Fruit fly (Drosophila melanogaster) whole organism, wandering third instar larva: ENCODE measurements around the gene CG33795.

Source experiments
- Abd-B ChIP-seq: fragments of >200 bp; optimal IDR thresholded peaks from 2 replicates; lab custom pipeline; 2017; ENCODE audit warnings: missing biosample characterization, missing genetic modification characterization
- CG32264 ChIP-seq: fragments of 200-800 bp; sonication (Bioruptor generic); optimal IDR thresholded peaks from 2 replicates; lab custom pipeline; 2016; ENCODE audit warnings: missing biosample characterization, missing genetic modification characterization
- CrebA ChIP-seq: fragments of 200-800 bp; sonication (Bioruptor generic); optimal IDR thresholded peaks from 2 replicates; lab custom pipeline; 2016; ENCODE audit warnings: missing biosample characterization, mild to moderate bottlenecking, missing genetic modification characterization, borderline replicate concordance
- Dfd ChIP-seq: fragments of >200 bp; optimal IDR thresholded peaks from 2 replicates; lab custom pipeline; 2017; ENCODE audit warnings: missing biosample characterization, missing genetic modification characterization
- Dif ChIP-seq: fragments of 200-275, 200-300 bp; sonication (Bioruptor generic); optimal IDR thresholded peaks from 2 replicates; lab custom pipeline; 2018; ENCODE audit warnings: missing biosample characterization, missing genetic modification characterization; ENCODE audit not compliant: partially characterized antibody
- GATAd ChIP-seq: sonication (Bioruptor generic); optimal IDR thresholded peaks from 2 replicates; lab custom pipeline; 2016; ENCODE audit warnings: missing biosample characterization, missing genetic modification characterization
- HLH106 ChIP-seq: fragments of 200-800 bp; optimal IDR thresholded peaks from 3 replicates; lab custom pipeline; 2019; ENCODE audit warnings: missing biosample characterization, mild to moderate bottlenecking, missing genetic modification characterization, moderate library complexity
- Hnf4 ChIP-seq: fragments of 200-800 bp; sonication (Bioruptor generic); optimal IDR thresholded peaks from 2 replicates; lab custom pipeline; 2016; ENCODE audit warnings: missing biosample characterization, mild to moderate bottlenecking, missing genetic modification characterization
- Hr78 ChIP-seq: fragments of >200 bp; optimal IDR thresholded peaks from 2 replicates; lab custom pipeline; 2017; ENCODE audit warnings: missing biosample characterization, missing genetic modification characterization
- Hr83 ChIP-seq: fragments of 200-300 bp; sonication (Bioruptor generic); optimal IDR thresholded peaks from 2 replicates; lab custom pipeline; 2016; ENCODE audit warnings: missing biosample characterization, mild to moderate bottlenecking, missing genetic modification characterization, moderate library complexity; ENCODE audit not compliant: poor library complexity, severe bottlenecking
- Jra ChIP-seq: sonication (Bioruptor generic); optimal IDR thresholded peaks from 2 replicates; lab custom pipeline; 2016; ENCODE audit warnings: missing biosample characterization, missing genetic modification characterization
- Mio ChIP-seq: sonication (Bioruptor generic); optimal IDR thresholded peaks from 2 replicates; lab custom pipeline; 2016; ENCODE audit warnings: missing biosample characterization, missing genetic modification characterization
- Myc ChIP-seq: fragments of >200 bp; optimal IDR thresholded peaks from 2 replicates; lab custom pipeline; 2017
- OdsH ChIP-seq: fragments of 200-800 bp; sonication (Bioruptor generic); optimal IDR thresholded peaks from 2 replicates; lab custom pipeline; 2016; ENCODE audit warnings: missing biosample characterization, mild to moderate bottlenecking, missing genetic modification characterization
- Rel ChIP-seq, 2 experiments: fragments of 200-800 bp; sonication (Bioruptor generic) in 1 of 2; optimal IDR thresholded peaks; 2 replicates in 1 of 2; 3 replicates in 1 of 2; lab custom pipeline; 2016 to 2019; ENCODE audit warnings: mild to moderate bottlenecking in 2 of 2, missing biosample characterization in 2 of 2, missing genetic modification characterization in 2 of 2, moderate library complexity in 1 of 2
- Sp1 ChIP-seq: fragments of 200-800 bp; sonication (Bioruptor generic); optimal IDR thresholded peaks from 3 replicates; lab custom pipeline; 2019; ENCODE audit warnings: missing biosample characterization, mild to moderate bottlenecking, missing genetic modification characterization, moderate library complexity
- Vsx2 ChIP-seq: fragments of 200-300, 225-300 bp; sonication (Bioruptor generic); optimal IDR thresholded peaks from 2 replicates; lab custom pipeline; 2018; ENCODE audit warnings: missing biosample characterization, missing genetic modification characterization; ENCODE audit not compliant: partially characterized antibody
- brk ChIP-seq: fragments of 200-800 bp; sonication (Bioruptor generic); optimal IDR thresholded peaks from 2 replicates; lab custom pipeline; 2016; ENCODE audit warnings: missing biosample characterization, mild to moderate bottlenecking, missing genetic modification characterization
- dl ChIP-seq, 2 experiments: fragments of 175-275, 200-275 bp in 1 of 2; fragments of 200-275 bp in 1 of 2; sonication (Bioruptor generic); optimal IDR thresholded peaks; lab custom pipeline; 2018; ENCODE audit warnings: mild to moderate bottlenecking in 2 of 2, missing biosample characterization in 2 of 2, missing genetic modification characterization in 2 of 2, moderate library complexity in 2 of 2; ENCODE audit not compliant: partially characterized antibody in 2 of 2, insufficient read depth in 1 of 2
- dmrt93B ChIP-seq: fragments of 200-800 bp; sonication (Bioruptor generic); optimal IDR thresholded peaks from 2 replicates; lab custom pipeline; 2018; ENCODE audit warnings: missing biosample characterization, mild to moderate bottlenecking, missing genetic modification characterization
- dsf ChIP-seq: sonication (Bioruptor generic); optimal IDR thresholded peaks from 2 replicates; lab custom pipeline; 2016; ENCODE audit warnings: missing biosample characterization, missing genetic modification characterization, borderline replicate concordance
- ey ChIP-seq: fragments of 200-800 bp; sonication (Bioruptor generic); optimal IDR thresholded peaks from 2 replicates; lab custom pipeline; 2016; ENCODE audit warnings: missing biosample characterization, missing genetic modification characterization
- foxo ChIP-seq, 2 experiments: fragments of 200-800 bp; sonication (Bioruptor generic); optimal IDR thresholded peaks; 2 replicates in 1 of 2; 3 replicates in 1 of 2; lab custom pipeline; 2016 to 2017; ENCODE audit warnings: missing biosample characterization in 2 of 2, missing genetic modification characterization in 2 of 2
- fru ChIP-seq: fragments of 200-800 bp; sonication (Bioruptor generic); optimal IDR thresholded peaks from 3 replicates; lab custom pipeline; 2016; ENCODE audit warnings: missing biosample characterization, mild to moderate bottlenecking, missing genetic modification characterization
- jim ChIP-seq: fragments of 175-275, 200-325 bp; sonication (Bioruptor generic); optimal IDR thresholded peaks from 2 replicates; lab custom pipeline; 2016; ENCODE audit warnings: missing biosample characterization, mild to moderate bottlenecking, missing genetic modification characterization
- lola ChIP-seq: fragments of >200 bp; optimal IDR thresholded peaks from 2 replicates; lab custom pipeline; 2017; ENCODE audit warnings: missing biosample characterization, missing genetic modification characterization
- pan ChIP-seq: fragments of >200 bp; optimal IDR thresholded peaks from 2 replicates; lab custom pipeline; 2017
- psq ChIP-seq: fragments of 200-800 bp; sonication (Bioruptor generic); optimal IDR thresholded peaks from 3 replicates; lab custom pipeline; 2017; ENCODE audit warnings: missing biosample characterization, mild to moderate bottlenecking, missing genetic modification characterization, moderate library complexity
- rgr ChIP-seq: fragments of 200-800 bp; sonication (Bioruptor generic); optimal IDR thresholded peaks from 3 replicates; lab custom pipeline; 2016; ENCODE audit warnings: missing biosample characterization, mild to moderate bottlenecking, missing genetic modification characterization
- sage ChIP-seq: fragments of 200-800 bp; sonication (Bioruptor generic); optimal IDR thresholded peaks from 2 replicates; lab custom pipeline; 2016; ENCODE audit warnings: missing biosample characterization, mild to moderate bottlenecking, missing genetic modification characterization
- sv ChIP-seq: fragments of 200-800 bp; sonication (Bioruptor generic); optimal IDR thresholded peaks from 3 replicates; lab custom pipeline; 2016; ENCODE audit warnings: missing biosample characterization, missing genetic modification characterization
- usp ChIP-seq: fragments of >200 bp; optimal IDR thresholded peaks from 2 replicates; lab custom pipeline; 2017; ENCODE audit warnings: missing biosample characterization, missing genetic modification characterization
- woc ChIP-seq: sonication (Bioruptor generic); optimal IDR thresholded peaks from 2 replicates; lab custom pipeline; 2016; ENCODE audit warnings: missing biosample characterization, mild to moderate bottlenecking, missing genetic modification characterization

Gene CG33795

dm6 chr3L:16214533-16215207, 43.5 kb upstream of the CG33795 start:
- TF ChIP-seq usp (GFP tag; lab: Kevin White, UChicago) (no peak), Jra (no peak), pan (lab: Kevin White, UChicago) (no peak), woc (GFP tag; lab: Kevin White, UChicago) (no peak), dsf (GFP tag; lab: Kevin White, UChicago) (no peak), Vsx2 (GFP tag; lab: Kevin White, UChicago) (no peak), CG32264 (GFP tag; lab: Kevin White, UChicago) (no peak), rgr (no peak), Rel (GFP tag; optimal IDR thresholded peaks at IDR 0.05; lab: Kevin White, UChicago) (no peak), Rel (tag; optimal IDR thresholded peaks at IDR 0.05; lab: Kevin White, UChicago) (no peak), Hnf4 (GFP tag; lab: Kevin White, UChicago) (no peak), dl (GFP tag; optimal IDR thresholded peaks at IDR 0.05; lab: Kevin White, UChicago; ENCODE audit: insufficient read depth in 1 of 2, partially characterized antibody in 2 of 2) (no peak), Abd-B (GFP tag; lab: Kevin White, UChicago) (no peak), psq (GFP tag; lab: Kevin White, UChicago) (no peak), Dif (GFP tag; lab: Kevin White, UChicago) (no peak), ey (no peak), sv (GFP tag; lab: Kevin White, UChicago) (no peak), jim (GFP tag; lab: Kevin White, UChicago) (no peak)

DNA sequence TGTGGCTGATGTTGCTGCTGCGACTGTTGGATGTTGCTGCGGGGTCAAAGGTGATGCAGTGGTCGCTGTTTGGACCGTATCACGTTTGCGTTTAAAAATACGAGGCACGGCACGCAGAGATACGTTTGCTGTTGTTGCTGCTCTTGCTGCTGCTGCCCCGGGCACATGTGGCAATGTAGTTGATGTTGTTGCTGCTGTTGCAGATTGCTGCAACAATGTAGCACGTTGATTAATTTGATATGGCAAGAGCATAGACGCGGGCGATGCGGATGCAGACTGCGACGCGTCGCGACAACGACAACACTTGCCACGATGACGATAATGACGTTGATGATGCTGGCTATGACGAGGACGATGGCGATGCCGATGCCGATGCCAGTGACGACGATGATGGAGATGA, 42.0 kb upstream of the CG33795 start:
- TF ChIP-seq sage (GFP tag; lab: Kevin White, UChicago) (no peak), rgr (no peak), HLH106 (tag; lab: Kevin White, UChicago) (no peak), Jra (no peak), dl (GFP tag; optimal IDR thresholded peaks at IDR 0.05; lab: Kevin White, UChicago; ENCODE audit: insufficient read depth in 1 of 2, partially characterized antibody in 2 of 2) (no peak), Sp1 (no peak), Abd-B (GFP tag; lab: Kevin White, UChicago) (no peak), dmrt93B (GFP tag; lab: Kevin White, UChicago) (no peak), Rel (GFP tag; optimal IDR thresholded peaks at IDR 0.05; lab: Kevin White, UChicago) (no peak), Rel (tag; optimal IDR thresholded peaks at IDR 0.05; lab: Kevin White, UChicago) (no peak), fru (GFP tag; lab: Kevin White, UChicago) (no peak), Hnf4 (GFP tag; lab: Kevin White, UChicago) (no peak), Myc (lab: Kevin White, UChicago) (no peak), woc (GFP tag; lab: Kevin White, UChicago) (no peak), Dif (GFP tag; lab: Kevin White, UChicago) (no peak)
- TF ChIP-seq, all 38 proteins: peak for 0

DNA sequence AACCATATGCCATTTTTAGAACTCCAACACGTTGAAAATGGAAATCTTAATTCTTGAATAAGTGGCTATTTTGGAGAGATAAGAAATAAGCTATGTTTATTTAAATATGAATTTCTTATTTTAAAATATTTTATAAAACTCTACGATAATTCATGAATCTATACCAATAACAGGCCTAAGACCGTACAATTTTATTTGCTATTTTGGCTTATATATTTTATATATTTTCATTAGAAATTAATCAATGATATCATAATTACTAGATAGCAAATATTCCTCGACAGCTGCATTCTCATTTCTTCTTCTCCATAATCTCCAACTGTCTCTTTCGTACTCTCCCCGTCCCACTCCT, 40.7 kb upstream of the CG33795 start:
- TF ChIP-seq Vsx2 (GFP tag; lab: Kevin White, UChicago) (no peak), Myc (lab: Kevin White, UChicago) (no peak), Rel (GFP tag; optimal IDR thresholded peaks at IDR 0.05; lab: Kevin White, UChicago) (no peak), Rel (tag; optimal IDR thresholded peaks at IDR 0.05; lab: Kevin White, UChicago) (no peak), lola (GFP tag; lab: Kevin White, UChicago) (no peak), dmrt93B (GFP tag; lab: Kevin White, UChicago) (no peak), Hr83 (GFP tag; lab: Kevin White, UChicago) (no peak), foxo (GFP tag; optimal IDR thresholded peaks at IDR 0.05; lab: Kevin White, UChicago) (peak in 1 of 2 experiments; percentile 36), Sp1 (peak; percentile 19), Abd-B (GFP tag; lab: Kevin White, UChicago) (no peak), GATAd (GFP tag; lab: Kevin White, UChicago) (no peak), Hnf4 (GFP tag; lab: Kevin White, UChicago) (no peak), Hr78 (GFP tag; lab: Kevin White, UChicago) (no peak), OdsH (GFP tag; lab: Kevin White, UChicago) (peak; percentile 45), Mio (GFP tag; lab: Kevin White, UChicago) (no peak), psq (GFP tag; lab: Kevin White, UChicago) (peak; percentile 66), usp (GFP tag; lab: Kevin White, UChicago) (no peak), HLH106 (tag; lab: Kevin White, UChicago) (peak; percentile 5), dsf (GFP tag; lab: Kevin White, UChicago) (no peak), Dfd (GFP tag; lab: Kevin White, UChicago) (no peak), brk (GFP tag; lab: Kevin White, UChicago) (no peak), fru (GFP tag; lab: Kevin White, UChicago) (no peak), CrebA (GFP tag; lab: Kevin White, UChicago) (no peak)
- TF ChIP-seq, all 38 proteins: peak for 5
